Fruit fly (Drosophila melanogaster) whole organism, embryonic: ENCODE measurements around the gene CG17549.

Experiments
- BEAF-32 ChIP-seq: fragments of 200-800 bp; sonication (Bioruptor generic); optimal IDR thresholded peaks from 3 replicates; lab custom pipeline; 2017; ENCODE audit warnings: missing biosample characterization, missing genetic modification characterization, mild to moderate bottlenecking, moderate library complexity, missing genetic modification reagents
- CG10321 ChIP-seq: fragments of 200-800 bp; sonication (Bioruptor generic); IDR thresholded peaks from 2 replicates; pipeline ENCODE4 v1.3.6; 2022; ENCODE audit warnings: missing biosample characterization, missing genetic modification characterization
- CG10959 ChIP-seq: fragments of 200-800 bp; sonication (Bioruptor generic); IDR thresholded peaks from 2 replicates; pipeline ENCODE4 v1.3.6; 2022; ENCODE audit warnings: missing biosample characterization, missing genetic modification characterization
- CG11696 ChIP-seq: fragments of 200-800 bp; sonication (Bioruptor generic); IDR thresholded peaks from 2 replicates; pipeline ENCODE4 v1.3.6; 2022; ENCODE audit warnings: missing biosample characterization, missing genetic modification characterization
- CG11723 ChIP-seq: fragments of 200-800 bp; sonication (Bioruptor generic); optimal IDR thresholded peaks from 2 replicates; lab custom pipeline; 2017; ENCODE audit warnings: missing biosample characterization, mild to moderate bottlenecking, missing genetic modification characterization
- CG12236 ChIP-seq: fragments of 200-800 bp; sonication (Bioruptor generic); optimal IDR thresholded peaks from 2 replicates; lab custom pipeline; 2016; ENCODE audit warnings: missing biosample characterization, missing genetic modification characterization
- CG13775 ChIP-seq: fragments of 200-800 bp; sonication (Bioruptor generic); optimal IDR thresholded peaks from 3 replicates; lab custom pipeline; 2017; ENCODE audit warnings: missing biosample characterization, mild to moderate bottlenecking, missing genetic modification characterization
- CG15011 ChIP-seq: fragments of 200-800 bp; sonication (Bioruptor generic); optimal IDR thresholded peaks from 3 replicates; lab custom pipeline; 2018; ENCODE audit warnings: missing biosample characterization, mild to moderate bottlenecking, missing genetic modification characterization
- CG15269 ChIP-seq: fragments of 200-800 bp; sonication (Bioruptor generic); optimal IDR thresholded peaks from 2 replicates; lab custom pipeline; 2018; ENCODE audit warnings: missing biosample characterization, mild to moderate bottlenecking, missing genetic modification characterization, moderate library complexity
- CG16863 ChIP-seq: fragments of 200-800 bp; sonication (Bioruptor generic); optimal IDR thresholded peaks from 3 replicates; lab custom pipeline; 2016; ENCODE audit warnings: missing biosample characterization, missing genetic modification characterization
- CG18476 ChIP-seq: fragments of 200-800 bp; sonication (Bioruptor generic); optimal IDR thresholded peaks from 2 replicates; lab custom pipeline; 2016; ENCODE audit warnings: missing biosample characterization, mild to moderate bottlenecking, missing genetic modification characterization
- CG2129 ChIP-seq: fragments of 200-800 bp; sonication (Bioruptor generic); IDR thresholded peaks from 2 replicates; pipeline ENCODE4 v1.3.6; 2022; ENCODE audit warnings: missing biosample characterization, missing genetic modification characterization; ENCODE audit not compliant: partially characterized antibody
- CG3065 ChIP-seq: fragments of 200-800 bp; sonication (Bioruptor generic); optimal IDR thresholded peaks from 2 replicates; lab custom pipeline; 2016; ENCODE audit warnings: missing biosample characterization, missing genetic modification characterization
- CG33213 ChIP-seq: fragments of 200-800 bp; sonication (Bioruptor generic); optimal IDR thresholded peaks from 3 replicates; lab custom pipeline; 2016; ENCODE audit warnings: missing biosample characterization, missing genetic modification characterization
- CG34422 ChIP-seq: fragments of 200-800 bp; sonication (Bioruptor generic); IDR thresholded peaks from 3 replicates; pipeline ENCODE4 v1.3.6; 2022; ENCODE audit warnings: missing biosample characterization, missing genetic modification characterization
- CG4424 ChIP-seq: fragments of 200-800 bp; sonication (Bioruptor generic); optimal IDR thresholded peaks from 3 replicates; lab custom pipeline; 2016; ENCODE audit warnings: missing biosample characterization, missing genetic modification characterization
- CG7963 ChIP-seq: fragments of 200-800 bp; sonication (Bioruptor generic); IDR thresholded peaks from 3 replicates; pipeline ENCODE4 v1.3.6; 2022; ENCODE audit warnings: missing biosample characterization, missing genetic modification characterization; ENCODE audit not compliant: partially characterized antibody
- CG9437 ChIP-seq: fragments of 200-800 bp; sonication (Bioruptor generic); optimal IDR thresholded peaks from 2 replicates; lab custom pipeline; 2018; ENCODE audit warnings: missing biosample characterization, mild to moderate bottlenecking, missing genetic modification characterization
- CG9727 ChIP-seq: fragments of 200-800 bp; sonication (Bioruptor generic); optimal IDR thresholded peaks from 3 replicates; lab custom pipeline; 2017; ENCODE audit warnings: missing biosample characterization, mild to moderate bottlenecking, missing genetic modification characterization
- Dfd ChIP-seq, 2 experiments: fragments of >200 bp; optimal IDR thresholded peaks; 2 replicates each; lab custom pipeline; 2017; ENCODE audit warnings: missing biosample characterization in 2 of 2, missing genetic modification characterization in 2 of 2
- Dp ChIP-seq: fragments of 200-800 bp; sonication (Bioruptor generic); optimal IDR thresholded peaks from 2 replicates; lab custom pipeline; 2018; ENCODE audit warnings: missing biosample characterization, mild to moderate bottlenecking, missing genetic modification characterization, moderate library complexity
- Drgx ChIP-seq: fragments of 200-800 bp; sonication (Bioruptor generic); IDR thresholded peaks from 2 replicates; pipeline ENCODE4 v1.3.6; 2022; ENCODE audit warnings: missing biosample characterization, missing genetic modification characterization
- Ets97D ChIP-seq: fragments of 200-800 bp; sonication (Bioruptor generic); optimal IDR thresholded peaks from 3 replicates; lab custom pipeline; 2016; ENCODE audit warnings: missing biosample characterization, missing genetic modification characterization
- HLH4C ChIP-seq: fragments of 200-800 bp; sonication (Bioruptor generic); IDR thresholded peaks from 3 replicates; pipeline ENCODE4 v1.3.6; 2022; ENCODE audit warnings: missing biosample characterization, missing genetic modification characterization; ENCODE audit not compliant: partially characterized antibody
- Nf-YB ChIP-seq: fragments of 200-800 bp; sonication (Bioruptor generic); optimal IDR thresholded peaks from 3 replicates; lab custom pipeline; 2019; ENCODE audit warnings: missing biosample characterization, mild to moderate bottlenecking, missing genetic modification characterization, moderate library complexity
- Poxn ChIP-seq: fragments of 200-800 bp; sonication (Bioruptor generic); IDR thresholded peaks from 2 replicates; pipeline ENCODE4 v1.3.6; 2022; ENCODE audit warnings: missing biosample characterization, missing genetic modification characterization
- Ravus ChIP-seq: fragments of 200-800 bp; sonication (Bioruptor generic); IDR thresholded peaks from 2 replicates; pipeline ENCODE4 v1.3.6; 2022; ENCODE audit warnings: missing biosample characterization, missing genetic modification characterization
- Side ChIP-seq: fragments of 200-800 bp; sonication (Bioruptor generic); optimal IDR thresholded peaks from 2 replicates; lab custom pipeline; 2016; ENCODE audit warnings: missing biosample characterization, missing genetic modification characterization
- az2 ChIP-seq: fragments of 200-800 bp; sonication (Bioruptor generic); optimal IDR thresholded peaks from 3 replicates; lab custom pipeline; 2016; ENCODE audit warnings: missing biosample characterization, missing genetic modification characterization
- bowl ChIP-seq: fragments of 200-800 bp; sonication (Bioruptor generic); IDR thresholded peaks from 2 replicates; pipeline ENCODE4 v1.3.6; 2022; ENCODE audit warnings: missing biosample characterization, missing genetic modification characterization
- cad ChIP-seq: fragments of >200 bp; optimal IDR thresholded peaks from 2 replicates; lab custom pipeline; 2017; ENCODE audit warnings: missing biosample characterization, missing genetic modification characterization
- disco-r ChIP-seq: fragments of 200-800 bp; sonication (Bioruptor generic); optimal IDR thresholded peaks from 2 replicates; lab custom pipeline; 2016; ENCODE audit warnings: missing biosample characterization, missing genetic modification characterization
- ems ChIP-seq: fragments of 200-800 bp; sonication (Bioruptor generic); optimal IDR thresholded peaks from 3 replicates; lab custom pipeline; 2016; ENCODE audit warnings: missing biosample characterization, missing genetic modification characterization
- ewg ChIP-seq: fragments of 200-800 bp; sonication (Bioruptor generic); optimal IDR thresholded peaks from 3 replicates; lab custom pipeline; 2017; ENCODE audit warnings: mild to moderate bottlenecking, missing biosample characterization, missing genetic modification reagents, missing genetic modification characterization
- ftz-f1 ChIP-seq: fragments of 200-800 bp; sonication (Bioruptor generic); optimal IDR thresholded peaks from 2 replicates; lab custom pipeline; 2016; ENCODE audit warnings: missing biosample characterization, missing genetic modification characterization
- gsb ChIP-seq: fragments of 200-800 bp; sonication (Bioruptor generic); IDR thresholded peaks from 2 replicates; pipeline ENCODE4 v1.3.6; 2022; ENCODE audit warnings: missing biosample characterization, missing genetic modification characterization
- ind ChIP-seq: fragments of 200-800 bp; sonication (Bioruptor generic); optimal IDR thresholded peaks from 3 replicates; lab custom pipeline; 2016; ENCODE audit warnings: missing biosample characterization, missing genetic modification characterization
- jumu ChIP-seq: fragments of 200-800 bp; sonication (Bioruptor generic); optimal IDR thresholded peaks from 3 replicates; lab custom pipeline; 2016; ENCODE audit warnings: missing biosample characterization, missing genetic modification characterization
- nmo ChIP-seq: fragments of 200-800 bp; sonication (Bioruptor generic); optimal IDR thresholded peaks from 2 replicates; lab custom pipeline; 2018; ENCODE audit warnings: missing biosample characterization, mild to moderate bottlenecking, missing genetic modification characterization, moderate library complexity
- org-1 ChIP-seq: fragments of 200-800 bp; sonication (Bioruptor generic); optimal IDR thresholded peaks from 2 replicates; lab custom pipeline; 2017; ENCODE audit warnings: missing biosample characterization, missing genetic modification characterization
- ranshi ChIP-seq: fragments of 200-800 bp; sonication (Bioruptor generic); IDR thresholded peaks from 2 replicates; pipeline ENCODE4 v1.3.6; 2022; ENCODE audit warnings: missing biosample characterization, missing genetic modification characterization
- run ChIP-seq: fragments of 200-800 bp; sonication (Bioruptor generic); optimal IDR thresholded peaks from 3 replicates; lab custom pipeline; 2018; ENCODE audit warnings: missing biosample characterization, mild to moderate bottlenecking, missing genetic modification characterization
- sens-2 ChIP-seq: fragments of 200-800 bp; sonication (Bioruptor generic); IDR thresholded peaks from 2 replicates; pipeline ENCODE4 v1.3.6; 2022; ENCODE audit warnings: missing biosample characterization, missing genetic modification characterization
- sim ChIP-seq: fragments of 200-800 bp; sonication (Bioruptor generic); IDR thresholded peaks from 2 replicates; pipeline ENCODE4 v1.3.6; 2022; ENCODE audit warnings: missing biosample characterization, missing genetic modification characterization
- sr ChIP-seq: fragments of 200-800 bp; sonication (Bioruptor generic); IDR thresholded peaks from 3 replicates; pipeline ENCODE4 v1.3.6; 2022; ENCODE audit warnings: missing biosample characterization, missing genetic modification characterization
- stwl ChIP-seq: fragments of 200-800 bp; sonication (Bioruptor generic); optimal IDR thresholded peaks from 3 replicates; lab custom pipeline; 2018; ENCODE audit warnings: missing biosample characterization, mild to moderate bottlenecking, missing genetic modification characterization, moderate library complexity
- twi ChIP-seq: fragments of 200-800 bp; optimal IDR thresholded peaks from 2 replicates; lab custom pipeline; 2019; ENCODE audit warnings: missing biosample characterization, mild to moderate bottlenecking, missing genetic modification characterization, moderate library complexity
- z ChIP-seq: fragments of 200-800 bp; sonication (Bioruptor generic); IDR thresholded peaks from 3 replicates; pipeline ENCODE4 v1.3.6; 2022; ENCODE audit warnings: missing biosample characterization, missing genetic modification characterization
- zfh1 ChIP-seq: fragments of 200-800 bp; sonication (Bioruptor generic); IDR thresholded peaks from 3 replicates; pipeline ENCODE4 v1.3.6; 2022; ENCODE audit warnings: missing biosample characterization, missing genetic modification characterization

Gene CG17549

dm6 chr2L:19426330-19426781 lies 36.5 kb upstream of the CG17549 start, which contains the start of gene Pax (continued):
- TF ChIP-seq ftz-f1 (no peak), az2 (GFP tag; lab: Kevin White, UChicago) (no peak), CG18476 (no peak)
- TF ChIP-seq, all 482 proteins: peak for 87

- TF ChIP-seq CG11723 (GFP tag; lab: Kevin White, UChicago) (peak; percentile 49), jumu (GFP tag; lab: Kevin White, UChicago) (peak; percentile 13), run (tag; lab: Kevin White, UChicago) (peak; percentile 6), ind (GFP tag; lab: Kevin White, UChicago) (peak; percentile 76), gsb (GFP tag; lab: Robert Waterston, UW) (no peak), ranshi (peak; percentile 73), CG33213 (peak; percentile 50), CG9727 (GFP tag; lab: Kevin White, UChicago) (peak; percentile 72), Ravus (GFP tag; lab: Robert Waterston, UW) (peak; percentile 30; the same call in 1 of the 2 replicates), BEAF-32 (no peak), CG16863 (GFP tag; lab: Kevin White, UChicago) (peak; percentile 39), org-1 (peak; percentile 66), CG10321 (GFP tag; lab: Robert Waterston, UW) (no peak), CG3065 (GFP tag; lab: Kevin White, UChicago) (no peak), Drgx (no peak), twi (tag; lab: Kevin White, UChicago) (peak; percentile 45), stwl (tag; lab: Kevin White, UChicago) (peak; percentile 15), CG9437 (peak; percentile 44), Ets97D (GFP tag; lab: Kevin White, UChicago) (no peak), z (GFP tag; lab: Robert Waterston, UW) (peak; percentile 58; the same call in 1 of the 3 replicates), HLH4C (GFP tag; lab: Robert Waterston, UW) (no peak), Nf-YB (GFP tag; lab: Kevin White, UChicago) (no peak), sim (peak; percentile 40), CG13775 (GFP tag; lab: Kevin White, UChicago) (peak; percentile 66), CG7963 (GFP tag; lab: Robert Waterston, UW) (no peak), zfh1 (GFP tag; lab: Robert Waterston, UW) (peak; percentile 82), cad (no peak), sens-2 (GFP tag; lab: Robert Waterston, UW) (peak; percentile 66; the same call in 1 of the 2 replicates), Side (GFP tag; lab: Kevin White, UChicago) (peak; percentile 55), CG12236 (no peak), Dp (GFP tag; lab: Kevin White, UChicago) (no peak), CG4424 (GFP tag; lab: Kevin White, UChicago) (peak; percentile 74), CG11696 (GFP tag; lab: Robert Waterston, UW) (peak; percentile 46; the same call in 1 of the 2 replicates), nmo (GFP tag; lab: Kevin White, UChicago) (peak; percentile 74), sr (GFP tag; lab: Robert Waterston, UW) (no peak), ewg (peak; percentile 10), CG15269 (tag; lab: Kevin White, UChicago) (peak; percentile 82), bowl (GFP tag; lab: Robert Waterston, UW) (no peak), Poxn (GFP tag; lab: Robert Waterston, UW) (peak; percentile 16; the same call in 1 of the 2 replicates), CG15011 (GFP tag; lab: Kevin White, UChicago) (peak; percentile 49), CG2129 (no peak), ems (no peak), CG34422 (peak; percentile 55; the same call in 2 of the 3 replicates), CG10959 (peak; percentile 59), Dfd (GFP tag; optimal IDR thresholded peaks at IDR 0.05; lab: Kevin White, UChicago) (no peak), disco-r (GFP tag; lab: Kevin White, UChicago) (no peak)
These were observed 36.0 kb upstream of the CG17549 start for dm6 chr2L:19425765-19426329.
